Worm (Caenorhabditis elegans) whole organism, late embryonic: Measurements from ENCODE around the gene T25B9.9.

Experiments used
- elt-2 ChIP-seq: sonication (generic microtip); optimal IDR thresholded peaks from 2 replicates; lab custom pipeline; 2016; ENCODE audit warnings: missing genetic modification reagents, missing genetic modification characterization, missing compliant biosample characterization
- lin-11 ChIP-seq: fragments of 200-800 bp; sonication (Bioruptor generic); optimal IDR thresholded peaks from 2 replicates; lab custom pipeline; 2018; ENCODE audit warnings: mild to moderate bottlenecking, missing genetic modification characterization, missing compliant biosample characterization
- nhr-232 ChIP-seq: sonication (generic microtip); optimal IDR thresholded peaks from 2 replicates; lab custom pipeline; 2016; ENCODE audit warnings: missing genetic modification characterization, missing compliant biosample characterization
- pat-9 ChIP-seq: fragments of 200-800 bp; sonication (Bioruptor generic); optimal IDR thresholded peaks from 2 replicates; lab custom pipeline; 2018; ENCODE audit warnings: mild to moderate bottlenecking, missing genetic modification characterization, moderate library complexity, missing compliant biosample characterization
- pha-4 ChIP-seq: fragments of 150-350 bp; optimal IDR thresholded peaks from 2 replicates; lab custom pipeline; 2018; ENCODE audit warnings: missing biosample characterization, missing genetic modification reagents, missing genetic modification characterization
- ref-2 ChIP-seq: sonication (generic microtip); optimal IDR thresholded peaks from 2 replicates; lab custom pipeline; 2016; ENCODE audit warnings: missing genetic modification characterization, missing compliant biosample characterization

DNA sequence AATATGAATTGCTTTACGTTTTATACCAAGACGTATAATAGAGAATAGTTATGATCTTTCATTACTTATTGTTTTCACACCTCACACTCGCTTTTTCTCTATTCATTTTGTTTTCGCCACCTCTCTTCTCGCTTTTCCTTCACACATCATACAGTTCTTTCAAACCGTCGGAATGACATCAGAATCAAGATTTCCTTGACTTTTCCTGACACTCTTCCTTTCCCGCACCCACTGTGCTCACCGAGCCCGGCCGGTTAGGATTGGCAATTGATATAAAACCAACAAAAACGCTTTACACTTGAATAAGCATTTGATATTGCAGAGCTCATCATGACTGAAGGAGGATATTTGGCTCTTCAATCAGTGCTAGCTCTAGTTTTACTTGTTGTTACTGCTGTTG lies 29.9 kb downstream of the T25B9.9 start, which contains the start of gene zipt-2.1:
- TF ChIP-seq pha-4 (no peak), nhr-232 (no peak), lin-11 (no peak), ref-2 (tag; lab: Kevin White, UChicago) (no peak), elt-2 (no peak), pat-9 (tag; lab: Kevin White, UChicago) (no peak)
